Worm (Caenorhabditis elegans) whole organism, L2 larva: ENCODE measurements around the gene ras-1.

Source experiments
- ceh-82 ChIP-seq: fragments of 150-350 bp; optimal IDR thresholded peaks from 2 replicates; lab custom pipeline; 2014; ENCODE audit warnings: missing biosample characterization, missing genetic modification characterization
- mab-5 ChIP-seq: fragments of 150-350 bp; optimal IDR thresholded peaks from 2 replicates; lab custom pipeline; 2014; ENCODE audit warnings: missing biosample characterization, missing genetic modification characterization

ce11 chrII:12302354-12302753 lies 49.7 kb downstream of the ras-1 start, which contains the start of gene C50E10.1:
- TF ChIP-seq ceh-82 (tag; lab: Kevin White, UChicago) (no peak), mab-5 (tag; lab: Kevin White, UChicago) (no peak)
